Worm (Caenorhabditis elegans): ENCODE results near the gene C08G5.6.

DNA sequence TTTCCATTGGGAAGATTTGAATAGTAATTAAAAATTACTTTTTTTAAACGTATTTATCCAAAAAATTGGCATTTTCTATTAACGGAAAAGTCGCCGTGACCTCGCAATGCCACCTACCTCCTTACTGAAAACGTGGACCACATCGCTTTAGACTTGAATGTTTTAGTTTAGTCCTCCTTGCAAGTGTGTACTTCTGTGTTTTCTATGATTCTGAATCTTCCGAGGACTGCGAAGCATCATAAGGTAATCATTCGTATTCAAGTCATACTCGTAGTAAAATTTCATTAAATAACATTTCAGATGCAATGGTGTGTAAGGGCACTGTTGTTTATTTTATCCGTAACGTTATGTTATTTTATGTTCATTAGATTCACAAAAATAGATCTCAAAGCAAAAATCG is 38.1 kb downstream of the C08G5.6 start, which contains the start of gene F46F5.11:
- no peak for TF ChIP-seq nhr-28 (tag; optimal IDR thresholded peaks at IDR 0.05)
- TF ChIP-seq unc-62 (GFP tag; optimal IDR thresholded peaks at IDR 0.05), result no peak
- no peak for TF ChIP-seq nhr-237 (tag; optimal IDR thresholded peaks at IDR 0.05)
- no peak for TF ChIP-seq blmp-1 (tag; optimal IDR thresholded peaks at IDR 0.05)

All from whole organism, mixed stage, embryonic.